Worm (Caenorhabditis elegans): ENCODE data around the gene F53B3.3.

DNA sequence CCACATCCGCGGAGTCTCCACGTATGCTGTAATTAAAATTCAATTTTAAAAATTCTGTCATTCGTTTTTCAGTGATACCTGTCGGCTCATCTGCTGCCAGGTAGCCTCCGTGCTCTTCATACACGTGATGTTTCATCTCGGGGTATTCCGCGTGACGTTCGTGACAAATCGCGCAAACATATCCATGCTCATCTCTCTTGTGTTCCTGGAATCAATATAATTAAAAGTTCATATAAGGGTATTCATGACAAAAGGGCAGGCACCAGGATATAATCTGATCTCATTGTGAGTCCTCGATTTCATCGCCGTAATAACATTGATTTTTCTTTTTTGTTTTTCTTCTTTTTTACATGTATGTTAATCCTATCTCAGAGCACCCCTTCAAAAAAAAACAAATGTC is 17.0 kb downstream of the F53B3.3 start:
- TF ChIP-seq ztf-29 (GFP tag; IDR thresholded peaks at IDR 0.05) (no peak), flt-1 (GFP tag; IDR thresholded peaks at IDR 0.05) (no peak), ref-1 (GFP tag; conservative IDR thresholded peaks at IDR 0.05) (no peak)
